Worm (Caenorhabditis elegans): ENCODE measurements around the gene F47D2.11.
"Not testable (repeated sequence)": the region's sequence is repeated elsewhere in the genome, so short reads cannot be mapped to it uniquely, and the experiment has no call there.

ce11 chrV:4290093-4290492, 5.7 kb downstream of the F47D2.11 start, which contains the start of gene srh-193:
- TF ChIP-seq ceh-13 (GFP tag; optimal IDR thresholded peaks at IDR 0.05); hmg-4 (GFP tag; optimal IDR thresholded peaks at IDR 0.05); tra-4 (tag; optimal IDR thresholded peaks at IDR 0.05); flt-1 (GFP tag; IDR thresholded peaks at IDR 0.05); ets-7 (tag; optimal IDR thresholded peaks at IDR 0.05): not testable (repeated sequence)
